In the genomic region with DNA sequence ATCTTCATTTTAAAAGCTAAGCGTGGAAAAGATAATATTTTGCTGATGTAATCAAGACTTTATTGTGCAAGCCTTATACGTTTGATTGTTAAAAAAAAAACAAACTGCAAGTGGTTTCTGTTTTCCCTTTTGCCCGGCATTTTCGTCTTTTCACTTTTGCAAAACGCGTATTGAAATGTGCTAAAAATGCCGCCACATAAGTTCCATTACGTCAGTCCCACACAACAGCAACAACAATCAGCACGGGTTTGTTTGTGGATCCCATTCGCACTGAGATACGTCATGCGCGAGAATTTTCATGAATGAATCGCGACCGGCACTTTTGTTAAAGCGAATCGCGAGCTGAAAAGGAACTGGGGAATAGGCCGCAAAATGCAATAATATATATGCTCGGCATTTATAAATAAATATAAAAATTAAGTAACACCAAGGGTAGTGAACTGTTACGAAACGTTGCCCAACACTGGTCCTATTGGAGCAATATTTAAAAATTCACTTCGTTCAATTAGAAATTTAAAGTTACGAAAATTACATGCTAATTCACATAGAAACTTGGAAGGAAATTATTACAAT, we compare ENCODE assay signal across 1 fruit fly cellular context.
TF ChIP-seq lines count a peak whose summit lies in the region.

No protein-coding gene starts in this region.

TF ChIP-seq in whole organism, embryonic, 481 proteins besides CTCF, POLR2A, EP300 and RAD21 (continued from another document):
- TF ChIP-seq CG12391 (tag; optimal IDR thresholded peaks at IDR 0.05; lab: Kevin White, UChicago) (peak; percentile 57), nom (GFP tag; optimal IDR thresholded peaks at IDR 0.05; lab: Kevin White, UChicago) (peak; percentile 72), Poxn (GFP tag; IDR thresholded peaks at IDR 0.05; lab: Robert Waterston, UW) (no peak), vvl (GFP tag; IDR thresholded peaks at IDR 0.05; lab: Robert Waterston, UW) (no peak), zen2 (GFP tag; IDR thresholded peaks at IDR 0.05; lab: Robert Waterston, UW; ENCODE audit: partially characterized antibody) (no peak), dpn (GFP tag; optimal IDR thresholded peaks at IDR 0.05; lab: Kevin White, UChicago) (peak; percentile 42 to 59), dmrt11E (tag; optimal IDR thresholded peaks at IDR 0.05; lab: Kevin White, UChicago) (peak; percentile 27), CG3065 (GFP tag; optimal IDR thresholded peaks at IDR 0.05; lab: Kevin White, UChicago) (no peak), CG10209 (GFP tag; optimal IDR thresholded peaks at IDR 0.05; lab: Kevin White, UChicago) (peak; percentile 39), CG10543 (GFP tag; optimal IDR thresholded peaks at IDR 0.05; lab: Kevin White, UChicago) (peak; percentile 4), Usf (GFP tag; optimal IDR thresholded peaks at IDR 0.05; lab: Kevin White, UChicago) (no peak), CG1529 (GFP tag; optimal IDR thresholded peaks at IDR 0.05; lab: Kevin White, UChicago) (peak; percentile 17), Pdp1 (GFP tag; optimal IDR thresholded peaks at IDR 0.05; lab: Kevin White, UChicago) (peak in 1 of 2 experiments; percentile 96), chif (GFP tag; optimal IDR thresholded peaks at IDR 0.05; lab: Kevin White, UChicago) (peak in 1 of 2 experiments; percentile 9), CG18262 (tag; optimal IDR thresholded peaks at IDR 0.05; lab: Kevin White, UChicago) (peak; percentile 33), esg (GFP tag; conservative IDR thresholded peaks at IDR 0.05; lab: Robert Waterston, UW) (no peak), CG9727 (GFP tag; optimal IDR thresholded peaks at IDR 0.05; lab: Kevin White, UChicago) (peak; percentile 32), NK7.1 (GFP tag; optimal IDR thresholded peaks at IDR 0.05; lab: Kevin White, UChicago) (no peak), twi (tag; optimal IDR thresholded peaks at IDR 0.05; lab: Kevin White, UChicago) (no peak), GATAe (GFP tag; conservative IDR thresholded peaks at IDR 0.05; lab: Robert Waterston, UW) (no peak), slou (GFP tag; optimal IDR thresholded peaks at IDR 0.05; lab: Kevin White, UChicago) (no peak), Taf1 (GFP tag; IDR thresholded peaks at IDR 0.05; lab: Robert Waterston, UW) (no peak), Hr51 (GFP tag; optimal IDR thresholded peaks at IDR 0.05; lab: Kevin White, UChicago) (peak; percentile 10 to 58), gfzf (GFP tag; optimal IDR thresholded peaks at IDR 0.05; lab: Kevin White, UChicago) (no peak), fd96Cb (tag; optimal IDR thresholded peaks at IDR 0.05; lab: Kevin White, UChicago) (peak; percentile 1), Hmx (GFP tag; optimal IDR thresholded peaks at IDR 0.05; lab: Kevin White, UChicago) (no peak), D19A (tag; optimal IDR thresholded peaks at IDR 0.05; lab: Kevin White, UChicago) (peak; percentile 35), CG4328 (GFP tag; optimal IDR thresholded peaks at IDR 0.05; lab: Kevin White, UChicago) (peak; percentile 37), CG6683 (GFP tag; optimal IDR thresholded peaks at IDR 0.05; lab: Kevin White, UChicago) (peak; percentile 1), Sin3A (optimal IDR thresholded peaks at IDR 0.05; lab: Kevin White, UChicago) (no peak), wor (GFP tag; IDR thresholded peaks at IDR 0.05; lab: Robert Waterston, UW) (no peak), toy (GFP tag; IDR thresholded peaks at IDR 0.05; lab: Robert Waterston, UW) (no peak), CG10267 (tag; optimal IDR thresholded peaks at IDR 0.05; lab: Kevin White, UChicago) (peak; percentile 92), CG13296 (GFP tag; optimal IDR thresholded peaks at IDR 0.05; lab: Kevin White, UChicago) (peak; percentile 46), slp2 (GFP tag; optimal IDR thresholded peaks at IDR 0.05; lab: Kevin White, UChicago) (no peak), tx (GFP tag; optimal IDR thresholded peaks at IDR 0.05; lab: Kevin White, UChicago) (peak; percentile 11), Mad (GFP tag; optimal IDR thresholded peaks at IDR 0.05; lab: Kevin White, UChicago) (peak; percentile 49), CG8388 (GFP tag; optimal IDR thresholded peaks at IDR 0.05; lab: Kevin White, UChicago) (peak; percentile 0), sd (tag; optimal IDR thresholded peaks at IDR 0.05; lab: Kevin White, UChicago) (peak; percentile 12), gsb-n (tag; optimal IDR thresholded peaks at IDR 0.05; lab: Kevin White, UChicago) (peak; percentile 3), CG18764 (GFP tag; optimal IDR thresholded peaks at IDR 0.05; lab: Kevin White, UChicago) (peak; percentile 42), Deaf1 (tag; optimal IDR thresholded peaks at IDR 0.05; lab: Kevin White, UChicago) (no peak), HmgZ (tag; optimal IDR thresholded peaks at IDR 0.05; lab: Kevin White, UChicago) (peak; percentile 72), CG32532 (GFP tag; IDR thresholded peaks at IDR 0.05; lab: Robert Waterston, UW) (no peak), CG12236 (GFP tag; optimal IDR thresholded peaks at IDR 0.05; lab: Kevin White, UChicago) (no peak), MBD-R2 (GFP tag; IDR thresholded peaks at IDR 0.05; lab: Robert Waterston, UW) (no peak), Bdp1 (GFP tag; optimal IDR thresholded peaks at IDR 0.05; lab: Kevin White, UChicago) (peak; percentile 25), mirr (GFP tag; optimal IDR thresholded peaks at IDR 0.05; lab: Kevin White, UChicago) (no peak), CG14667 (GFP tag; IDR thresholded peaks at IDR 0.05; lab: Robert Waterston, UW) (no peak), corto (GFP tag; optimal IDR thresholded peaks at IDR 0.05; lab: Kevin White, UChicago) (peak; percentile 82), Fer2 (tag; optimal IDR thresholded peaks at IDR 0.05; lab: Kevin White, UChicago) (peak; percentile 19), pita (GFP tag; optimal IDR thresholded peaks at IDR 0.05; lab: Kevin White, UChicago) (peak; percentile 24), CG15514 (GFP tag; optimal IDR thresholded peaks at IDR 0.05; lab: Kevin White, UChicago) (peak; percentile 57), CG8765 (GFP tag; IDR thresholded peaks at IDR 0.05; lab: Robert Waterston, UW) (no peak), Ets97D (GFP tag; optimal IDR thresholded peaks at IDR 0.05; lab: Kevin White, UChicago) (peak; percentile 22), yki (optimal IDR thresholded peaks at IDR 0.05; lab: Kevin White, UChicago) (no peak), CG17829 (tag; optimal IDR thresholded peaks at IDR 0.05; lab: Kevin White, UChicago) (peak; percentile 28), dm (GFP tag; optimal IDR thresholded peaks at IDR 0.05; lab: Kevin White, UChicago) (no peak), tgo (GFP tag; IDR thresholded peaks at IDR 0.05; lab: Robert Waterston, UW) (no peak), CG2678 (tag; optimal IDR thresholded peaks at IDR 0.05; lab: Kevin White, UChicago) (peak; percentile 46), tio (GFP tag; optimal IDR thresholded peaks at IDR 0.05; lab: Kevin White, UChicago) (peak; percentile 7), CG7556 (GFP tag; optimal IDR thresholded peaks at IDR 0.05; lab: Kevin White, UChicago) (peak; percentile 34), CG33213 (GFP tag; optimal IDR thresholded peaks at IDR 0.05; lab: Kevin White, UChicago) (peak; percentile 61), CG16813 (GFP tag; IDR thresholded peaks at IDR 0.05; lab: Robert Waterston, UW; ENCODE audit: partially characterized antibody) (no peak), ewg (GFP tag; optimal IDR thresholded peaks at IDR 0.05; lab: Kevin White, UChicago) (peak; percentile 84), lov (optimal IDR thresholded peaks at IDR 0.05; lab: Kevin White, UChicago) (no peak), lov (GFP tag; IDR thresholded peaks at IDR 0.05; lab: Robert Waterston, UW) (no peak), pfk (GFP tag; optimal IDR thresholded peaks at IDR 0.05; lab: Kevin White, UChicago) (no peak), Sox100B (GFP tag; optimal IDR thresholded peaks at IDR 0.05; lab: Kevin White, UChicago) (peak; percentile 24)
